Worm (Caenorhabditis elegans) whole organism, L4 larva: ENCODE measurements around the gene eri-9.

Experiments used
- F26F4.8 ChIP-seq: fragments of 200-800 bp; sonication (Bioruptor generic); conservative IDR thresholded peaks from 2 replicates; pipeline ENCODE4 v1.3.6; 2022; ENCODE audit warnings: missing genetic modification characterization, missing compliant biosample characterization
- F49E8.2 ChIP-seq: sonication (generic microtip); optimal IDR thresholded peaks from 2 replicates; lab custom pipeline; 2016; ENCODE audit warnings: missing compliant biosample characterization, mild to moderate bottlenecking, missing genetic modification characterization, borderline replicate concordance
- R02D3.7 ChIP-seq: fragments of 150-350 bp; sonication (generic microtip); optimal IDR thresholded peaks from 3 replicates; lab custom pipeline; 2014; ENCODE audit warnings: missing biosample characterization, missing genetic modification characterization
- Y48G9A.11 ChIP-seq: fragments of 200-800 bp; sonication (Bioruptor generic); IDR thresholded peaks from 2 replicates; pipeline ENCODE4 v1.3.6; 2022; ENCODE audit warnings: missing genetic modification reagents, missing genetic modification characterization, missing compliant biosample characterization
- aha-1 ChIP-seq: fragments of 150-350 bp; peaks from one replicate; lab custom pipeline; 2014; ENCODE audit warnings: missing biosample characterization, missing genetic modification characterization
- ama-1 ChIP-seq: fragments of 150-350 bp; optimal IDR thresholded peaks from 2 replicates; lab custom pipeline; 2014; ENCODE audit warnings: inconsistent platforms, mixed read lengths
- attf-4 ChIP-seq: sonication (generic microtip); optimal IDR thresholded peaks from 3 replicates; lab custom pipeline; 2017; ENCODE audit warnings: missing biosample characterization, missing genetic modification characterization
- ceh-20 ChIP-seq: fragments of 200-800 bp; sonication (Bioruptor generic); IDR thresholded peaks from 2 replicates; pipeline ENCODE4 v1.3.6; 2022; ENCODE audit warnings: missing genetic modification reagents, missing genetic modification characterization, missing compliant biosample characterization
- ceh-32 ChIP-seq: sonication (generic microtip); optimal IDR thresholded peaks from 2 replicates; lab custom pipeline; 2016; ENCODE audit warnings: mild to moderate bottlenecking, missing genetic modification characterization, missing compliant biosample characterization; ENCODE audit not compliant: poor library complexity
- ceh-62 ChIP-seq: sonication (generic microtip); optimal IDR thresholded peaks from 2 replicates; lab custom pipeline; 2017; ENCODE audit warnings: missing biosample characterization, missing genetic modification characterization
- ceh-82 ChIP-seq: sonication (generic microtip); optimal IDR thresholded peaks from 2 replicates; lab custom pipeline; 2017; ENCODE audit warnings: missing biosample characterization, missing genetic modification characterization
- daf-19 ChIP-seq: fragments of 200-800 bp; sonication (Bioruptor generic); conservative IDR thresholded peaks from 2 replicates; pipeline ENCODE4 v1.3.6; 2022; ENCODE audit warnings: missing genetic modification characterization, missing compliant biosample characterization
- dmd-6 ChIP-seq: fragments of 200-800 bp; sonication (Bioruptor generic); IDR thresholded peaks from 2 replicates; pipeline ENCODE4 v1.3.6; 2022; ENCODE audit warnings: missing genetic modification reagents, missing genetic modification characterization, missing compliant biosample characterization
- dmd-9 ChIP-seq: fragments of 200-800 bp; sonication (Bioruptor generic); IDR thresholded peaks from 2 replicates; pipeline ENCODE4 v1.3.6; 2022; ENCODE audit warnings: missing genetic modification reagents, missing genetic modification characterization, missing compliant biosample characterization
- duxl-1 ChIP-seq: sonication (generic microtip); optimal IDR thresholded peaks from 2 replicates; lab custom pipeline; 2016; ENCODE audit warnings: mild to moderate bottlenecking, missing genetic modification characterization, moderate library complexity, missing compliant biosample characterization; ENCODE audit not compliant: poor library complexity
- dve-1 ChIP-seq: sonication (generic microtip); optimal IDR thresholded peaks from 2 replicates; lab custom pipeline; 2017; ENCODE audit warnings: antibody characterized with exemption, mild to moderate bottlenecking, missing genetic modification characterization, missing compliant biosample characterization; ENCODE audit not compliant: insufficient read depth
- egl-27 ChIP-seq: sonication (generic microtip); optimal IDR thresholded peaks from 3 replicates; lab custom pipeline; 2017; ENCODE audit warnings: missing biosample characterization, missing genetic modification reagents, missing genetic modification characterization
- fos-1 ChIP-seq: fragments of 150-350 bp; optimal IDR thresholded peaks from 2 replicates; lab custom pipeline; 2014; ENCODE audit warnings: missing biosample characterization, missing genetic modification characterization
- hlh-30 ChIP-seq: sonication (generic microtip); optimal IDR thresholded peaks from 2 replicates; lab custom pipeline; 2017; ENCODE audit warnings: antibody characterized with exemption, mild to moderate bottlenecking, missing genetic modification characterization, missing compliant biosample characterization; ENCODE audit not compliant: insufficient read depth
- hmg-1.1 ChIP-seq: fragments of 200-800 bp; sonication (Bioruptor generic); IDR thresholded peaks from 2 replicates; pipeline ENCODE4 v1.3.6; 2022; ENCODE audit warnings: missing genetic modification reagents, missing genetic modification characterization, missing compliant biosample characterization
- jun-1 ChIP-seq: fragments of 150-350 bp; optimal IDR thresholded peaks from 2 replicates; lab custom pipeline; 2014; ENCODE audit warnings: missing biosample characterization, missing genetic modification reagents, missing genetic modification characterization
- lim-7 ChIP-seq: fragments of 200-800 bp; sonication (Bioruptor generic); IDR thresholded peaks from 2 replicates; pipeline ENCODE4 v1.3.6; 2022; ENCODE audit warnings: missing genetic modification characterization, missing compliant biosample characterization
- lin-1 ChIP-seq: fragments of 200-800 bp; sonication (Bioruptor generic); IDR thresholded peaks from 2 replicates; pipeline ENCODE4 v1.3.6; 2022; ENCODE audit warnings: missing genetic modification reagents, missing genetic modification characterization, missing compliant biosample characterization
- lin-39 ChIP-seq: fragments of 150-350 bp; optimal IDR thresholded peaks from 2 replicates; lab custom pipeline; 2014; ENCODE audit warnings: missing biosample characterization, missing genetic modification reagents, missing genetic modification characterization
- lir-3 ChIP-seq: sonication (generic microtip); optimal IDR thresholded peaks from 2 replicates; lab custom pipeline; 2016; ENCODE audit warnings: mild to moderate bottlenecking, missing genetic modification characterization, missing compliant biosample characterization
- madf-5 ChIP-seq, 2 experiments: fragments of 200-800 bp; sonication (Bioruptor generic); IDR thresholded peaks; 2 replicates each; pipeline ENCODE4 v1.3.6; 2022; ENCODE audit warnings: missing compliant biosample characterization in 2 of 2, missing genetic modification characterization in 2 of 2
- madf-9 ChIP-seq: fragments of 200-800 bp; sonication (Bioruptor generic); conservative IDR thresholded peaks from 2 replicates; pipeline ENCODE4 v1.3.6; 2022; ENCODE audit warnings: missing genetic modification reagents, missing genetic modification characterization, missing compliant biosample characterization
- mdt-29 ChIP-seq: fragments of 200-800 bp; sonication (Bioruptor generic); IDR thresholded peaks from 2 replicates; pipeline ENCODE4 v1.3.6; 2022; ENCODE audit warnings: missing genetic modification reagents, missing genetic modification characterization, missing compliant biosample characterization
- mxl-3 ChIP-seq: fragments of 200-800 bp; sonication (Bioruptor generic); optimal IDR thresholded peaks from 2 replicates; lab custom pipeline; 2018; ENCODE audit warnings: mild to moderate bottlenecking, missing genetic modification characterization, missing compliant biosample characterization
- nhr-102 ChIP-seq: sonication (generic microtip); optimal IDR thresholded peaks from 2 replicates; lab custom pipeline; 2016; ENCODE audit warnings: mild to moderate bottlenecking, missing genetic modification characterization, moderate library complexity, missing compliant biosample characterization
- nhr-11 ChIP-seq: fragments of 150-350 bp; optimal IDR thresholded peaks from 2 replicates; lab custom pipeline; 2014; ENCODE audit warnings: missing biosample characterization, missing genetic modification characterization
- nhr-237 ChIP-seq: sonication (generic microtip); optimal IDR thresholded peaks from 2 replicates; lab custom pipeline; 2017; ENCODE audit warnings: missing biosample characterization, missing genetic modification characterization
- nhr-28 ChIP-seq: fragments of 150-350 bp; optimal IDR thresholded peaks from 2 replicates; lab custom pipeline; 2014; ENCODE audit warnings: missing biosample characterization, missing genetic modification characterization
- nhr-41 ChIP-seq: fragments of 200-800 bp; sonication (Bioruptor generic); IDR thresholded peaks from 2 replicates; pipeline ENCODE4 v1.3.6; 2022; ENCODE audit warnings: missing genetic modification reagents, missing genetic modification characterization, missing compliant biosample characterization
- nhr-42 ChIP-seq: fragments of 200-800 bp; sonication (Bioruptor generic); IDR thresholded peaks from 2 replicates; pipeline ENCODE4 v1.3.6; 2022; ENCODE audit warnings: missing genetic modification characterization, missing compliant biosample characterization
- pha-4 ChIP-seq, 2 experiments: fragments of 150-350 bp in 1 of 2; fragments of 200-800 bp in 1 of 2; sonication (Bioruptor generic) in 1 of 2; IDR thresholded peaks in 1 of 2; optimal IDR thresholded peaks in 1 of 2; 2 replicates each; pipeline versions ENCODE4 v1.3.6 to Lab custom; 2014 to 2022; ENCODE audit warnings: missing genetic modification characterization in 2 of 2, missing genetic modification reagents in 2 of 2, missing biosample characterization in 1 of 2, missing compliant biosample characterization in 1 of 2
- rbr-2 ChIP-seq: sonication (generic microtip); optimal IDR thresholded peaks from 2 replicates; lab custom pipeline; 2016; ENCODE audit warnings: missing genotype, missing genetic modification characterization, missing compliant biosample characterization
- snpc-1.2 ChIP-seq: fragments of 200-800 bp; sonication (Bioruptor generic); IDR thresholded peaks from 2 replicates; pipeline ENCODE4 v1.3.6; 2022; ENCODE audit warnings: missing genetic modification reagents, missing genetic modification characterization, missing compliant biosample characterization
- spr-3 ChIP-seq: fragments of 200-800 bp; sonication (Bioruptor generic); optimal IDR thresholded peaks from 2 replicates; lab custom pipeline; 2018; ENCODE audit warnings: mild to moderate bottlenecking, missing genetic modification characterization, missing compliant biosample characterization
- tag-97 ChIP-seq: fragments of 200-800 bp; sonication (Bioruptor generic); IDR thresholded peaks from 2 replicates; pipeline ENCODE4 v1.3.6; 2022; ENCODE audit warnings: missing genetic modification characterization, missing compliant biosample characterization
- tra-1 ChIP-seq: fragments of 200-800 bp; sonication (Bioruptor generic); IDR thresholded peaks from 2 replicates; pipeline ENCODE4 v1.3.6; 2022; ENCODE audit warnings: missing genetic modification reagents, missing genetic modification characterization, missing compliant biosample characterization
- unc-130 ChIP-seq: sonication (generic microtip); optimal IDR thresholded peaks from 2 replicates; lab custom pipeline; 2016; ENCODE audit warnings: missing genetic modification reagents, missing genetic modification characterization, missing compliant biosample characterization
- unc-62 ChIP-seq, 3 experiments: fragments of 150-350 bp in 1 of 3; sonication (generic microtip); optimal IDR thresholded peaks in 2 of 3; peaks in 1 of 3; 1 replicate in 1 of 3; 2 replicates in 2 of 3; lab custom pipeline; 2014 to 2017; ENCODE audit warnings: missing biosample characterization in 3 of 3, missing genetic modification characterization in 3 of 3, missing genetic modification reagents in 3 of 3, missing genotype in 1 of 3
- zfp-3 ChIP-seq: fragments of 200-800 bp; sonication (Bioruptor generic); conservative IDR thresholded peaks from 2 replicates; pipeline ENCODE4 v1.3.6; 2022; ENCODE audit warnings: missing genetic modification reagents, missing genetic modification characterization, missing compliant biosample characterization
- zip-11 ChIP-seq: fragments of 200-800 bp; sonication (Bioruptor generic); IDR thresholded peaks from 2 replicates; pipeline ENCODE4 v1.3.6; 2022; ENCODE audit warnings: missing genetic modification characterization, missing compliant biosample characterization
- zip-2 ChIP-seq: fragments of 150-350 bp; optimal IDR thresholded peaks from 2 replicates; lab custom pipeline; 2014; ENCODE audit warnings: missing biosample characterization, missing genetic modification characterization
- ztf-11 ChIP-seq: fragments of 150-350 bp; optimal IDR thresholded peaks from 2 replicates; lab custom pipeline; 2014; ENCODE audit warnings: missing biosample characterization, missing genetic modification characterization

eri-9 gene

DNA sequence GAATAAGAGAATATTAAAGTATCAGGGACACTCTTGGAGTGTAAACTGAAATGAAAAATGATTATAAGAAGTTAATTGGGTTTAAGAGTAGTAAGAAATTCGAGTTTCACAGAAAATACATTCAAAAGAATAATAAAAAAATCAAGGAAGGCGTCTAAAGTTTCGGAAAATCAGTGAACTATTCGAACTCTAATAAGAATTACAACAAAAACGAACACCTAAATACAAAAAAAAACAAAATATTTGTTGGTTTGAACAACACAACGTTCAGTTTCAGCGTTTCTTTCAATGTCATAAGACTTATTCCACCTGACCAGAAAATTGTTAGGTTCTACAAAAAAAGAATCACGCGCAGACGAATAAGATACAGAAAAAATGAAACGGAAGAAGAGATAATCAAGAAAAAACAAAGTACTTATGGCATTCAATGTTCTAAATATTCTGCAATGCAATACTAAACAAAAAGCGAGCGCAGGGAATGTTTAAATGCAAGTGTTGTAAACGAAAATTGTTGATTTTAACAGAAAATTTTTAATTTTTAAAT is 33.1 kb upstream of the eri-9 start, which contains the start of gene nhl-2:
TSS of gene nhl-2 (minus strand) at position 51 of the 544 bp plus-strand sequence.
- peak; percentile 76 for TF ChIP-seq hlh-30 (tag; lab: Kevin White, UChicago)
- no peak for TF ChIP-seq nhr-11 (tag; lab: Kevin White, UChicago)
- no peak for TF ChIP-seq nhr-102
- TF ChIP-seq aha-1 (tag; lab: Kevin White, UChicago), result peak; percentile 50
- no peak for TF ChIP-seq ama-1 (lab: Kevin White, UChicago)
- no peak for TF ChIP-seq dve-1 (tag; lab: Kevin White, UChicago)
- peak; percentile 5; the same call in 1 of the 2 replicates for TF ChIP-seq dmd-6
- TF ChIP-seq tra-1 (GFP tag; lab: Robert Waterston, UW), result no peak

DNA sequence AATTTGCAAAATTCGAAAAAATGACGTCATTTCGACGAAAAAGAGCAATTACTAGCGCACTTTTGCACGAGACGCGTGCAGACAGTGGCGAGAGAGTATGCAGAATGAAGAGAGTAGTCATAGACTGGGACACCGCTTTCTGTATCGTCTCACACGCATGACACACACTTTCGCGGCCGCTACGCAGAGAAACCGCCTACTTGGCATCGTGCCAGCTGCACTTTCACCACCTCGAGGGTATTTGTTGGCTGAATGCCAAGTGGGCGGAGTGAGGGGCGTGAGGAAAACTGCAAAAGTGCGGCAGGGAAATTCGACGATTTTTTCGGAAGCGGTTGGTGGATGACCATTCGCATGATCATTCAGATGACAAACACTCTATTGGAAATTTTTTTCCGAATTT is 32.5 kb upstream of the eri-9 start:
- TF ChIP-seq mdt-29, result peak; percentile 98
- peak; percentile 73 for TF ChIP-seq lim-7 (GFP tag; lab: Robert Waterston, UW)
- TF ChIP-seq zip-2 (tag; lab: Kevin White, UChicago), result peak; percentile 87
- TF ChIP-seq daf-19 (GFP tag; lab: Robert Waterston, UW), result peak; percentile 96
- no peak for TF ChIP-seq F49E8.2
- TF ChIP-seq snpc-1.2 (GFP tag; lab: Robert Waterston, UW), result peak; percentile 78
- peak; percentile 99 for TF ChIP-seq tra-1 (GFP tag; lab: Robert Waterston, UW)
- TF ChIP-seq nhr-102, result peak; percentile 98
- peak; percentile 96 for TF ChIP-seq nhr-42 (GFP tag; lab: Robert Waterston, UW)
- no peak for TF ChIP-seq lin-39 (tag; lab: Kevin White, UChicago)
- peak; percentile 81 for TF ChIP-seq Y48G9A.11
- peak; percentile 86 for TF ChIP-seq lir-3 (tag; lab: Kevin White, UChicago)
- TF ChIP-seq zip-11, result no peak
- peak; percentile 93 for TF ChIP-seq spr-3 (GFP tag; lab: Kevin White, UChicago)
- TF ChIP-seq unc-130 (GFP tag; lab: Kevin White, UChicago), result peak; percentile 79
- peak; percentile 100 for TF ChIP-seq hlh-30 (tag; lab: Kevin White, UChicago)
- peak in 1 of 2 experiments; percentile 78; a peak in 1 of 4 replicates for TF ChIP-seq madf-5 (GFP tag; IDR thresholded peaks at IDR 0.05; lab: Robert Waterston, UW)
- peak; percentile 10 for TF ChIP-seq ceh-82
- TF ChIP-seq pha-4 (GFP tag; IDR thresholded peaks at IDR 0.05; lab: Robert Waterston, UW), result peak; percentile 98
- TF ChIP-seq pha-4 (tag; optimal IDR thresholded peaks at IDR 0.05; lab: Kevin White, UChicago), result peak; percentile 55
- peak; percentile 98 for TF ChIP-seq hmg-1.1 (GFP tag; lab: Robert Waterston, UW)
- peak; percentile 96 for TF ChIP-seq jun-1 (tag; lab: Kevin White, UChicago)
- TF ChIP-seq zfp-3 (GFP tag; lab: Robert Waterston, UW), result peak; percentile 96
- TF ChIP-seq ceh-62 (tag; lab: Kevin White, UChicago), result no peak
- peak; percentile 62 for TF ChIP-seq egl-27 (tag; lab: Kevin White, UChicago)
- TF ChIP-seq ztf-11, result no peak
- peak; percentile 99 for TF ChIP-seq rbr-2 (tag; lab: Kevin White, UChicago)
- TF ChIP-seq unc-62 (GFP tag; optimal IDR thresholded peaks at IDR 0.05 in 1 of 2; lab: Kevin White, UChicago), result peak; percentile 28 to 100
- TF ChIP-seq unc-62 (tag; optimal IDR thresholded peaks at IDR 0.05; lab: Kevin White, UChicago), result no peak
- TF ChIP-seq fos-1 (tag; lab: Kevin White, UChicago), result no peak
- peak; percentile 68 for TF ChIP-seq ama-1 (lab: Kevin White, UChicago)
- TF ChIP-seq F26F4.8 (GFP tag; lab: Robert Waterston, UW), result peak; percentile 75
- TF ChIP-seq nhr-41 (GFP tag; lab: Robert Waterston, UW), result peak; percentile 99
- peak; percentile 97 for TF ChIP-seq madf-9 (GFP tag; lab: Robert Waterston, UW)
- no peak for TF ChIP-seq attf-4 (tag; lab: Kevin White, UChicago)
- TF ChIP-seq R02D3.7 (tag; lab: Kevin White, UChicago), result no peak
- TF ChIP-seq tag-97 (GFP tag; lab: Robert Waterston, UW), result no peak
- peak; percentile 96 for TF ChIP-seq dmd-9 (GFP tag; lab: Robert Waterston, UW)
- TF ChIP-seq lin-1 (GFP tag; lab: Robert Waterston, UW), result peak; percentile 99
- peak; percentile 99 for TF ChIP-seq ceh-20 (GFP tag; lab: Robert Waterston, UW)
- peak; percentile 93 for TF ChIP-seq duxl-1 (tag; lab: Kevin White, UChicago)
- peak; percentile 99 for TF ChIP-seq mxl-3 (GFP tag; lab: Kevin White, UChicago)
- peak; percentile 77 for TF ChIP-seq nhr-237 (tag; lab: Kevin White, UChicago)
- peak; percentile 88 for TF ChIP-seq ceh-32
- TF ChIP-seq nhr-28, result peak; percentile 98
